Fruit fly (Drosophila melanogaster) whole organism, embryonic: ENCODE measurements around the gene alphaTub84B.

Experiments used
- Antp ChIP-seq: fragments of 200-800 bp; sonication (Bioruptor generic); optimal IDR thresholded peaks from 3 replicates; lab custom pipeline; 2016; ENCODE audit warnings: missing biosample characterization, missing genetic modification characterization
- Atf3 ChIP-seq: fragments of 200-800 bp; sonication (Bioruptor generic); optimal IDR thresholded peaks from 3 replicates; lab custom pipeline; 2016; ENCODE audit warnings: missing biosample characterization, missing genetic modification characterization
- B-H1 ChIP-seq: fragments of 200-800 bp; sonication (Bioruptor generic); IDR thresholded peaks from 3 replicates; pipeline ENCODE4 v1.3.6; 2022; ENCODE audit warnings: missing biosample characterization, missing genetic modification characterization
- CG1024 ChIP-seq: fragments of 200-800 bp; sonication (Bioruptor generic); IDR thresholded peaks from 2 replicates; pipeline ENCODE4 v1.3.6; 2022; ENCODE audit warnings: missing biosample characterization, missing genetic modification characterization
- CG10267 ChIP-seq: fragments of 200-800 bp; sonication (Bioruptor generic); optimal IDR thresholded peaks from 2 replicates; lab custom pipeline; 2018; ENCODE audit warnings: missing biosample characterization, mild to moderate bottlenecking, missing genetic modification characterization, moderate library complexity
- CG10462 ChIP-seq: fragments of 200-800 bp; sonication (Bioruptor generic); optimal IDR thresholded peaks from 2 replicates; lab custom pipeline; 2016; ENCODE audit warnings: missing biosample characterization, missing genetic modification characterization
- CG10565 ChIP-seq: fragments of 200-800 bp; sonication (Bioruptor generic); optimal IDR thresholded peaks from 3 replicates; lab custom pipeline; 2016; ENCODE audit warnings: missing biosample characterization, mild to moderate bottlenecking, missing genetic modification characterization
- CG11093 ChIP-seq: fragments of 200-800 bp; sonication (Bioruptor generic); IDR thresholded peaks from 3 replicates; pipeline ENCODE4 v1.3.6; 2022; ENCODE audit warnings: missing biosample characterization, missing genetic modification characterization
- CG11504 ChIP-seq: fragments of 200-800 bp; sonication (Bioruptor generic); optimal IDR thresholded peaks from 3 replicates; lab custom pipeline; 2019; ENCODE audit warnings: missing biosample characterization, mild to moderate bottlenecking, missing genetic modification characterization, moderate library complexity
- CG15601 ChIP-seq: fragments of 200-800 bp; sonication (Bioruptor generic); optimal IDR thresholded peaks from 3 replicates; lab custom pipeline; 2019; ENCODE audit warnings: missing biosample characterization, mild to moderate bottlenecking, missing genetic modification characterization, moderate library complexity
- CG16813 ChIP-seq: fragments of 200-800 bp; sonication (Bioruptor generic); IDR thresholded peaks from 3 replicates; pipeline ENCODE4 v1.3.6; 2022; ENCODE audit warnings: missing biosample characterization, missing genetic modification characterization; ENCODE audit not compliant: partially characterized antibody
- CG16863 ChIP-seq: fragments of 200-800 bp; sonication (Bioruptor generic); optimal IDR thresholded peaks from 3 replicates; lab custom pipeline; 2016; ENCODE audit warnings: missing biosample characterization, missing genetic modification characterization
- CG2199 ChIP-seq: fragments of 200-800 bp; sonication (Bioruptor generic); IDR thresholded peaks from 3 replicates; pipeline ENCODE4 v1.3.6; 2022; ENCODE audit warnings: missing biosample characterization, missing genetic modification characterization
- CG2889 ChIP-seq: fragments of 200-800 bp; sonication (Bioruptor generic); IDR thresholded peaks from 3 replicates; pipeline ENCODE4 v1.3.6; 2022; ENCODE audit warnings: missing biosample characterization, missing genetic modification characterization
- CG31365 ChIP-seq: fragments of 200-800 bp; sonication (Bioruptor generic); optimal IDR thresholded peaks from 2 replicates; lab custom pipeline; 2018; ENCODE audit warnings: missing biosample characterization, mild to moderate bottlenecking, missing genetic modification characterization
- CG3163 ChIP-seq: fragments of 200-800 bp; sonication (Bioruptor generic); optimal IDR thresholded peaks from 3 replicates; lab custom pipeline; 2016; ENCODE audit warnings: missing biosample characterization, missing genetic modification characterization
- CG3847 ChIP-seq: fragments of 200-800 bp; sonication (Bioruptor generic); IDR thresholded peaks from 2 replicates; pipeline ENCODE4 v1.3.6; 2022; ENCODE audit warnings: missing biosample characterization, missing genetic modification characterization
- CG43689 ChIP-seq: fragments of 200-800 bp; sonication (Bioruptor generic); IDR thresholded peaks from 2 replicates; pipeline ENCODE4 v1.3.6; 2022; ENCODE audit warnings: missing biosample characterization, missing genetic modification characterization
- CG4707 ChIP-seq: fragments of 200-800 bp; sonication (Bioruptor generic); optimal IDR thresholded peaks from 2 replicates; lab custom pipeline; 2018; ENCODE audit warnings: missing biosample characterization, mild to moderate bottlenecking, missing genetic modification characterization, moderate library complexity
- CG4820 ChIP-seq: fragments of 200-800 bp; sonication (Bioruptor generic); optimal IDR thresholded peaks from 3 replicates; lab custom pipeline; 2016; ENCODE audit warnings: missing biosample characterization, missing genetic modification characterization
- CG6654 ChIP-seq: fragments of 200-800 bp; sonication (Bioruptor generic); optimal IDR thresholded peaks from 2 replicates; lab custom pipeline; 2017; ENCODE audit warnings: missing biosample characterization, mild to moderate bottlenecking, missing genetic modification characterization
- CG8089 ChIP-seq: fragments of 200-800 bp; sonication (Bioruptor generic); optimal IDR thresholded peaks from 3 replicates; lab custom pipeline; 2016; ENCODE audit warnings: missing biosample characterization, missing genetic modification characterization
- CG9727 ChIP-seq: fragments of 200-800 bp; sonication (Bioruptor generic); optimal IDR thresholded peaks from 3 replicates; lab custom pipeline; 2017; ENCODE audit warnings: missing biosample characterization, mild to moderate bottlenecking, missing genetic modification characterization
- Dfd ChIP-seq, 2 experiments: fragments of >200 bp; optimal IDR thresholded peaks; 2 replicates each; lab custom pipeline; 2017; ENCODE audit warnings: missing biosample characterization in 2 of 2, missing genetic modification characterization in 2 of 2
- Dip3 ChIP-seq: fragments of 200-800 bp; sonication (Bioruptor generic); optimal IDR thresholded peaks from 3 replicates; lab custom pipeline; 2016; ENCODE audit warnings: missing biosample characterization, missing genetic modification characterization
- Doc2 ChIP-seq: fragments of 200-800 bp; sonication (Bioruptor generic); IDR thresholded peaks from 2 replicates; pipeline ENCODE4 v1.3.6; 2022; ENCODE audit warnings: missing biosample characterization, missing genetic modification characterization
- E2f2 ChIP-seq: fragments of 200-800 bp; sonication (Bioruptor generic); IDR thresholded peaks from 2 replicates; pipeline ENCODE4 v1.3.6; 2022; ENCODE audit warnings: missing biosample characterization, missing genetic modification characterization
- Opbp ChIP-seq: fragments of 200-800 bp; sonication (Bioruptor generic); IDR thresholded peaks from 3 replicates; pipeline ENCODE4 v1.3.6; 2022; ENCODE audit warnings: missing biosample characterization, missing genetic modification characterization; ENCODE audit not compliant: partially characterized antibody
- PHDP ChIP-seq: fragments of 200-800 bp; sonication (Bioruptor generic); optimal IDR thresholded peaks from 3 replicates; lab custom pipeline; 2018; ENCODE audit warnings: missing biosample characterization, mild to moderate bottlenecking, missing genetic modification characterization, moderate library complexity
- Ptx1 ChIP-seq: fragments of 200-800 bp; sonication (Bioruptor generic); IDR thresholded peaks from 2 replicates; pipeline ENCODE4 v1.3.6; 2022; ENCODE audit warnings: missing biosample characterization, missing genetic modification characterization
- Rfx ChIP-seq: fragments of 200-800 bp; sonication (Bioruptor generic); IDR thresholded peaks from 2 replicates; pipeline ENCODE4 v1.3.6; 2022; ENCODE audit warnings: missing biosample characterization, missing genetic modification characterization
- Sry-β ChIP-seq: fragments of 200-800 bp; sonication (Bioruptor generic); optimal IDR thresholded peaks from 2 replicates; lab custom pipeline; 2018; ENCODE audit warnings: missing biosample characterization, mild to moderate bottlenecking, missing genetic modification characterization, moderate library complexity
- TFAM ChIP-seq: fragments of 200-800 bp; sonication (Bioruptor generic); optimal IDR thresholded peaks from 2 replicates; lab custom pipeline; 2017; ENCODE audit warnings: missing biosample characterization, missing genetic modification characterization, inconsistent platforms
- Tbp ChIP-seq: fragments of >200 bp; optimal IDR thresholded peaks from 2 replicates; lab custom pipeline; 2018; ENCODE audit warnings: missing biosample characterization, missing genetic modification characterization
- Usf ChIP-seq: fragments of 200-800 bp; sonication (Bioruptor generic); optimal IDR thresholded peaks from 2 replicates; lab custom pipeline; 2017; ENCODE audit warnings: missing genotype, missing biosample characterization, missing genetic modification characterization
- ab ChIP-seq: fragments of 200-800 bp; sonication (Bioruptor generic); optimal IDR thresholded peaks from 2 replicates; lab custom pipeline; 2016; ENCODE audit warnings: missing biosample characterization, missing genetic modification characterization
- ac ChIP-seq: fragments of 200-800 bp; sonication (Bioruptor generic); optimal IDR thresholded peaks from 3 replicates; lab custom pipeline; 2017; ENCODE audit warnings: missing biosample characterization, mild to moderate bottlenecking, missing genetic modification characterization
- cad ChIP-seq: fragments of >200 bp; optimal IDR thresholded peaks from 2 replicates; lab custom pipeline; 2017; ENCODE audit warnings: missing biosample characterization, missing genetic modification characterization
- chinmo ChIP-seq: fragments of 200-800 bp; sonication (Bioruptor generic); IDR thresholded peaks from 4 replicates; pipeline ENCODE4 v1.3.6; 2022; ENCODE audit warnings: missing biosample characterization, missing genetic modification characterization; ENCODE audit not compliant: partially characterized antibody
- chm ChIP-seq: fragments of 200-800 bp; sonication (Bioruptor generic); IDR thresholded peaks from 2 replicates; pipeline ENCODE4 v1.3.6; 2022; ENCODE audit warnings: missing biosample characterization, missing genetic modification characterization
- fd96Cb ChIP-seq: fragments of 200-800 bp; sonication (Bioruptor generic); optimal IDR thresholded peaks from 2 replicates; lab custom pipeline; 2018; ENCODE audit warnings: missing biosample characterization, mild to moderate bottlenecking, missing genetic modification characterization, moderate library complexity
- ftz-f1 ChIP-seq: fragments of 200-800 bp; sonication (Bioruptor generic); optimal IDR thresholded peaks from 2 replicates; lab custom pipeline; 2016; ENCODE audit warnings: missing biosample characterization, missing genetic modification characterization
- gcm2 ChIP-seq: fragments of 200-800 bp; sonication (Bioruptor generic); optimal IDR thresholded peaks from 2 replicates; lab custom pipeline; 2016; ENCODE audit warnings: missing biosample characterization, missing genetic modification characterization
- gsb-n ChIP-seq: fragments of 200-800 bp; sonication (Bioruptor generic); optimal IDR thresholded peaks from 3 replicates; lab custom pipeline; 2018; ENCODE audit warnings: missing biosample characterization, mild to moderate bottlenecking, missing genetic modification characterization
- ham ChIP-seq: fragments of 200-800 bp; sonication (Bioruptor generic); IDR thresholded peaks from 2 replicates; pipeline ENCODE4 v1.3.6; 2022; ENCODE audit warnings: missing biosample characterization, missing genetic modification characterization
- insv ChIP-seq, 2 experiments: fragments of 200-800 bp; sonication (Bioruptor generic); optimal IDR thresholded peaks; 3 replicates each; lab custom pipeline; 2016 to 2018; ENCODE audit warnings: missing biosample characterization in 2 of 2, missing genetic modification characterization in 2 of 2
- nom ChIP-seq: fragments of 200-800 bp; sonication (Bioruptor generic); optimal IDR thresholded peaks from 2 replicates; lab custom pipeline; 2017; ENCODE audit warnings: missing biosample characterization, missing genetic modification characterization, mild to moderate bottlenecking, moderate library complexity, missing genetic modification reagents
- row ChIP-seq: fragments of 200-800 bp; sonication (Bioruptor generic); IDR thresholded peaks from 3 replicates; pipeline ENCODE4 v1.3.6; 2022; ENCODE audit warnings: missing biosample characterization, missing genetic modification characterization
- sens ChIP-seq: fragments of 200-800 bp; sonication (Bioruptor generic); peaks from one replicate; lab custom pipeline; 2016; ENCODE audit warnings: missing biosample characterization, missing genetic modification characterization
- sima ChIP-seq: fragments of 200-800 bp; sonication (Bioruptor generic); optimal IDR thresholded peaks from 2 replicates; lab custom pipeline; 2016; ENCODE audit warnings: missing biosample characterization, missing genetic modification characterization
- tll ChIP-seq, 2 experiments: fragments of 200-800 bp in 1 of 2; fragments of >200 bp in 1 of 2; sonication (Bioruptor generic) in 1 of 2; optimal IDR thresholded peaks; 2 replicates each; lab custom pipeline; 2017 to 2019; ENCODE audit warnings: missing biosample characterization in 2 of 2, missing genetic modification characterization in 2 of 2, mild to moderate bottlenecking in 1 of 2, moderate library complexity in 1 of 2
- zfh2 ChIP-seq: fragments of 200-800 bp; sonication (Bioruptor generic); optimal IDR thresholded peaks from 2 replicates; lab custom pipeline; 2016; ENCODE audit warnings: missing biosample characterization, missing genetic modification characterization

The alphaTub84B gene

dm6 chr3R:7075712-7076183 is 10.7 kb upstream of the alphaTub84B start (continued):
- TF ChIP-seq Dfd (GFP tag; optimal IDR thresholded peaks at IDR 0.05; lab: Kevin White, UChicago) = no peak
- peak; percentile 19 for TF ChIP-seq Sry-β (GFP tag; lab: Kevin White, UChicago)
- TF ChIP-seq gsb-n (tag; lab: Kevin White, UChicago) = peak; percentile 83
- TF ChIP-seq CG16813 = no peak
- TF ChIP-seq Dip3 (GFP tag; lab: Kevin White, UChicago) = peak; percentile 86
- peak; percentile 92 for TF ChIP-seq CG9727 (GFP tag; lab: Kevin White, UChicago)
- no peak for TF ChIP-seq CG3847
- peak; percentile 79 for TF ChIP-seq CG3163 (GFP tag; lab: Kevin White, UChicago)
- TF ChIP-seq sima (GFP tag; lab: Kevin White, UChicago) = peak; percentile 3
- TF ChIP-seq sens (GFP tag; lab: Kevin White, UChicago) = peak; percentile 98
- TF ChIP-seq chm (GFP tag; lab: Robert Waterston, UW) = no peak
- peak; percentile 71 for TF ChIP-seq ab (GFP tag; lab: Kevin White, UChicago)
- peak; percentile 71 for TF ChIP-seq Usf (GFP tag; lab: Kevin White, UChicago)
- no peak for TF ChIP-seq row (GFP tag; lab: Robert Waterston, UW)
- peak; percentile 87 for TF ChIP-seq fd96Cb (tag; lab: Kevin White, UChicago)
- peak; percentile 63 for TF ChIP-seq CG10565 (GFP tag; lab: Kevin White, UChicago)
- TF ChIP-seq E2f2 = no peak
- peak; percentile 79 for TF ChIP-seq gcm2 (GFP tag; lab: Kevin White, UChicago)
- peak; percentile 84 for TF ChIP-seq CG11093 (GFP tag; lab: Robert Waterston, UW)
- TF ChIP-seq CG1024 (GFP tag; lab: Robert Waterston, UW) = no peak
- TF ChIP-seq chinmo (GFP tag; lab: Robert Waterston, UW) = no peak
- TF ChIP-seq PHDP (tag; lab: Kevin White, UChicago) = peak; percentile 90
- TF ChIP-seq CG10462 (GFP tag; lab: Kevin White, UChicago) = peak; percentile 76
- TF ChIP-seq CG2889 (GFP tag; lab: Robert Waterston, UW) = no peak
- TF ChIP-seq CG11504 (tag; lab: Kevin White, UChicago) = peak; percentile 94
- TF ChIP-seq CG10267 (tag; lab: Kevin White, UChicago) = peak; percentile 83
- peak; percentile 80 for TF ChIP-seq CG4707 (GFP tag; lab: Kevin White, UChicago)
- peak; percentile 87 for TF ChIP-seq CG8089 (GFP tag; lab: Kevin White, UChicago)
- no peak for TF ChIP-seq Tbp (GFP tag; lab: Kevin White, UChicago)
- TF ChIP-seq Rfx (GFP tag; lab: Robert Waterston, UW) = no peak
- no peak for TF ChIP-seq Opbp (GFP tag; lab: Robert Waterston, UW)
- no peak for TF ChIP-seq CG43689 (GFP tag; lab: Robert Waterston, UW)
- TF ChIP-seq tll (GFP tag; optimal IDR thresholded peaks at IDR 0.05; lab: Kevin White, UChicago) = peak; percentile 21 to 84
- TF ChIP-seq nom (GFP tag; lab: Kevin White, UChicago) = peak; percentile 83
- no peak for TF ChIP-seq Doc2
- peak; percentile 81 for TF ChIP-seq Atf3
- no peak for TF ChIP-seq B-H1
- peak in 1 of 2 experiments; percentile 15 for TF ChIP-seq insv (GFP tag; optimal IDR thresholded peaks at IDR 0.05; lab: Kevin White, UChicago)
- TF ChIP-seq CG4820 (GFP tag; lab: Kevin White, UChicago) = peak; percentile 88
- TF ChIP-seq TFAM = peak; percentile 52
- TF ChIP-seq CG15601 (tag; lab: Kevin White, UChicago) = peak; percentile 76
- TF ChIP-seq CG2199 (GFP tag; lab: Robert Waterston, UW) = no peak
- TF ChIP-seq Antp = peak; percentile 84
- TF ChIP-seq CG31365 = peak; percentile 54
- TF ChIP-seq CG6654 (GFP tag; lab: Kevin White, UChicago) = peak; percentile 73
- TF ChIP-seq zfh2 = peak; percentile 82
- no peak for TF ChIP-seq Ptx1 (GFP tag; lab: Robert Waterston, UW)
- TF ChIP-seq cad (GFP tag; lab: Kevin White, UChicago) = no peak
- peak; percentile 25 for TF ChIP-seq ac
- no peak for TF ChIP-seq ftz-f1 (GFP tag; lab: Kevin White, UChicago)
- TF ChIP-seq ham (GFP tag; lab: Robert Waterston, UW) = no peak
- TF ChIP-seq CG16863 (GFP tag; lab: Kevin White, UChicago) = peak; percentile 87
